Fruit fly (Drosophila melanogaster) whole organism, embryonic: ENCODE measurements around the gene Pex5.

Source experiments
- Adf1 ChIP-seq: fragments of 200-800 bp; sonication (Bioruptor generic); IDR thresholded peaks from 2 replicates; pipeline ENCODE4 v1.3.6; 2022; ENCODE audit warnings: missing biosample characterization, missing genetic modification characterization
- CG1024 ChIP-seq: fragments of 200-800 bp; sonication (Bioruptor generic); IDR thresholded peaks from 2 replicates; pipeline ENCODE4 v1.3.6; 2022; ENCODE audit warnings: missing biosample characterization, missing genetic modification characterization
- CG11093 ChIP-seq: fragments of 200-800 bp; sonication (Bioruptor generic); IDR thresholded peaks from 3 replicates; pipeline ENCODE4 v1.3.6; 2022; ENCODE audit warnings: missing biosample characterization, missing genetic modification characterization
- CG1233 ChIP-seq: fragments of 200-800 bp; sonication (Bioruptor generic); optimal IDR thresholded peaks from 4 replicates; lab custom pipeline; 2018; ENCODE audit warnings: missing biosample characterization, mild to moderate bottlenecking, missing genetic modification characterization
- CG12391 ChIP-seq: fragments of 200-800 bp; sonication (Bioruptor generic); optimal IDR thresholded peaks from 3 replicates; lab custom pipeline; 2018; ENCODE audit warnings: missing biosample characterization, mild to moderate bottlenecking, missing genetic modification characterization, moderate library complexity
- CG12942 ChIP-seq: fragments of 200-800 bp; sonication (Bioruptor generic); optimal IDR thresholded peaks from 3 replicates; lab custom pipeline; 2016; ENCODE audit warnings: missing biosample characterization, missing genetic modification characterization
- CG13775 ChIP-seq: fragments of 200-800 bp; sonication (Bioruptor generic); optimal IDR thresholded peaks from 3 replicates; lab custom pipeline; 2017; ENCODE audit warnings: missing biosample characterization, mild to moderate bottlenecking, missing genetic modification characterization
- CG17829 ChIP-seq: fragments of 200-800 bp; optimal IDR thresholded peaks from 2 replicates; lab custom pipeline; 2019; ENCODE audit warnings: missing biosample characterization, mild to moderate bottlenecking, missing genetic modification characterization, moderate library complexity
- CG1792 ChIP-seq: fragments of 200-800 bp; sonication (Bioruptor generic); optimal IDR thresholded peaks from 2 replicates; lab custom pipeline; 2016; ENCODE audit warnings: missing biosample characterization, missing genetic modification characterization
- CG18262 ChIP-seq: fragments of 200-800 bp; optimal IDR thresholded peaks from 3 replicates; lab custom pipeline; 2019; ENCODE audit warnings: missing biosample characterization, mild to moderate bottlenecking, missing genetic modification characterization, moderate library complexity
- CG18599 ChIP-seq: fragments of 200-800 bp; sonication (Bioruptor generic); optimal IDR thresholded peaks from 3 replicates; lab custom pipeline; 2017; ENCODE audit warnings: missing biosample characterization, missing genetic modification characterization, mild to moderate bottlenecking, moderate library complexity, missing genetic modification reagents
- CG2678 ChIP-seq: fragments of 200-800 bp; sonication (Bioruptor generic); optimal IDR thresholded peaks from 3 replicates; lab custom pipeline; 2019; ENCODE audit warnings: missing biosample characterization, mild to moderate bottlenecking, missing genetic modification characterization, moderate library complexity
- CG2889 ChIP-seq: fragments of 200-800 bp; sonication (Bioruptor generic); IDR thresholded peaks from 3 replicates; pipeline ENCODE4 v1.3.6; 2022; ENCODE audit warnings: missing biosample characterization, missing genetic modification characterization
- CG3065 ChIP-seq: fragments of 200-800 bp; sonication (Bioruptor generic); optimal IDR thresholded peaks from 2 replicates; lab custom pipeline; 2016; ENCODE audit warnings: missing biosample characterization, missing genetic modification characterization
- CG42726 ChIP-seq: fragments of 200-800 bp; sonication (Bioruptor generic); IDR thresholded peaks from 2 replicates; pipeline ENCODE4 v1.3.6; 2022; ENCODE audit warnings: missing biosample characterization, missing genetic modification characterization; ENCODE audit not compliant: partially characterized antibody
- CG7357 ChIP-seq: fragments of 200-800 bp; sonication (Bioruptor generic); IDR thresholded peaks from 3 replicates; pipeline ENCODE4 v1.3.6; 2022; ENCODE audit warnings: missing biosample characterization, missing genetic modification characterization
- CG7963 ChIP-seq: fragments of 200-800 bp; sonication (Bioruptor generic); IDR thresholded peaks from 3 replicates; pipeline ENCODE4 v1.3.6; 2022; ENCODE audit warnings: missing biosample characterization, missing genetic modification characterization; ENCODE audit not compliant: partially characterized antibody
- CG8290 ChIP-seq, 3 experiments: fragments of 200-800 bp; sonication (Bioruptor generic); optimal IDR thresholded peaks; 2 replicates each; lab custom pipeline; 2016 to 2019; ENCODE audit warnings: missing biosample characterization in 3 of 3, missing genetic modification characterization in 3 of 3, mild to moderate bottlenecking in 2 of 3, moderate library complexity in 1 of 3
- CG8359 ChIP-seq: fragments of 200-800 bp; sonication (Bioruptor generic); optimal IDR thresholded peaks from 2 replicates; lab custom pipeline; 2017; ENCODE audit warnings: missing biosample characterization, mild to moderate bottlenecking, missing genetic modification characterization, borderline replicate concordance
- CG8478 ChIP-seq: fragments of >200 bp; optimal IDR thresholded peaks from 2 replicates; lab custom pipeline; 2018
- CG9727 ChIP-seq: fragments of 200-800 bp; sonication (Bioruptor generic); optimal IDR thresholded peaks from 3 replicates; lab custom pipeline; 2017; ENCODE audit warnings: missing biosample characterization, mild to moderate bottlenecking, missing genetic modification characterization
- CTCF ChIP-seq: fragments of 200-800 bp; sonication (Bioruptor generic); optimal IDR thresholded peaks from 2 replicates; lab custom pipeline; 2017; ENCODE audit warnings: missing biosample characterization, mild to moderate bottlenecking, missing genetic modification characterization, moderate library complexity
- Ets65A ChIP-seq: fragments of 200-800 bp; sonication (Bioruptor generic); peaks from one replicate; lab custom pipeline; 2016; ENCODE audit warnings: missing biosample characterization, missing genetic modification characterization
- Fer1 ChIP-seq: fragments of 200-800 bp; sonication (Bioruptor generic); optimal IDR thresholded peaks from 2 replicates; lab custom pipeline; 2017; ENCODE audit warnings: missing biosample characterization, mild to moderate bottlenecking, missing genetic modification characterization
- GATAe ChIP-seq: fragments of 200-800 bp; sonication (Bioruptor generic); conservative IDR thresholded peaks from 2 replicates; pipeline ENCODE4 v1.3.6; 2022; ENCODE audit warnings: missing biosample characterization, missing genetic modification characterization
- HLH3B ChIP-seq: fragments of 200-800 bp; sonication (Bioruptor generic); IDR thresholded peaks from 2 replicates; pipeline ENCODE4 v1.3.6; 2022; ENCODE audit warnings: missing biosample characterization, missing genetic modification characterization
- Hr51 ChIP-seq, 2 experiments: fragments of 200-800 bp; sonication (Bioruptor generic); optimal IDR thresholded peaks; 2 replicates in 1 of 2; 3 replicates in 1 of 2; lab custom pipeline; 2016 to 2018; ENCODE audit warnings: missing biosample characterization in 2 of 2, missing genetic modification characterization in 2 of 2, mild to moderate bottlenecking in 1 of 2, moderate library complexity in 1 of 2
- Hsf ChIP-seq: fragments of 200-800 bp; sonication (Bioruptor generic); optimal IDR thresholded peaks from 3 replicates; lab custom pipeline; 2016; ENCODE audit warnings: missing biosample characterization, missing genetic modification characterization
- Oaz ChIP-seq: fragments of 200-800 bp; sonication (Bioruptor generic); IDR thresholded peaks from 2 replicates; pipeline ENCODE4 v1.3.6; 2022; ENCODE audit warnings: missing biosample characterization, missing genetic modification characterization
- Poxn ChIP-seq: fragments of 200-800 bp; sonication (Bioruptor generic); IDR thresholded peaks from 2 replicates; pipeline ENCODE4 v1.3.6; 2022; ENCODE audit warnings: missing biosample characterization, missing genetic modification characterization
- Rx ChIP-seq: fragments of 200-800 bp; sonication (Bioruptor generic); IDR thresholded peaks from 2 replicates; pipeline ENCODE4 v1.3.6; 2022; ENCODE audit warnings: missing biosample characterization, missing genetic modification characterization
- al ChIP-seq: fragments of 200-800 bp; sonication (Bioruptor generic); IDR thresholded peaks from 2 replicates; pipeline ENCODE4 v1.3.6; 2022; ENCODE audit warnings: missing biosample characterization, missing genetic modification characterization
- amos ChIP-seq: fragments of 200-800 bp; sonication (Bioruptor generic); IDR thresholded peaks from 2 replicates; pipeline ENCODE4 v1.3.6; 2022; ENCODE audit warnings: missing biosample characterization, missing genetic modification characterization; ENCODE audit not compliant: partially characterized antibody
- az2 ChIP-seq: fragments of 200-800 bp; sonication (Bioruptor generic); optimal IDR thresholded peaks from 3 replicates; lab custom pipeline; 2016; ENCODE audit warnings: missing biosample characterization, missing genetic modification characterization
- caup ChIP-seq: fragments of 200-800 bp; sonication (Bioruptor generic); optimal IDR thresholded peaks from 3 replicates; lab custom pipeline; 2017; ENCODE audit warnings: missing biosample characterization, mild to moderate bottlenecking, missing genetic modification characterization, moderate library complexity; ENCODE audit not compliant: severe bottlenecking
- croc ChIP-seq: fragments of 200-800 bp; sonication (Bioruptor generic); conservative IDR thresholded peaks from 3 replicates; pipeline ENCODE4 v1.3.6; 2022; ENCODE audit warnings: missing biosample characterization, missing genetic modification characterization
- crol ChIP-seq: fragments of 200-800 bp; sonication (Bioruptor generic); IDR thresholded peaks from 2 replicates; pipeline ENCODE4 v1.3.6; 2022; ENCODE audit warnings: missing biosample characterization, missing genetic modification characterization
- exex ChIP-seq: fragments of 200-800 bp; sonication (Bioruptor generic); optimal IDR thresholded peaks from 4 replicates; lab custom pipeline; 2018; ENCODE audit warnings: missing biosample characterization, mild to moderate bottlenecking, missing genetic modification characterization, moderate library complexity
- fru ChIP-seq: fragments of >200 bp; optimal IDR thresholded peaks from 2 replicates; lab custom pipeline; 2017
- jumu ChIP-seq: fragments of 200-800 bp; sonication (Bioruptor generic); optimal IDR thresholded peaks from 3 replicates; lab custom pipeline; 2016; ENCODE audit warnings: missing biosample characterization, missing genetic modification characterization
- ken ChIP-seq: fragments of 200-800 bp; sonication (Bioruptor generic); IDR thresholded peaks from 3 replicates; pipeline ENCODE4 v1.3.6; 2022; ENCODE audit warnings: missing biosample characterization, missing genetic modification characterization
- lbe ChIP-seq: fragments of 200-800 bp; sonication (Bioruptor generic); optimal IDR thresholded peaks from 2 replicates; lab custom pipeline; 2016; ENCODE audit warnings: missing biosample characterization, mild to moderate bottlenecking, missing genetic modification characterization
- sisA ChIP-seq: fragments of 200-800 bp; sonication (Bioruptor generic); IDR thresholded peaks from 2 replicates; pipeline ENCODE4 v1.3.6; 2022; ENCODE audit warnings: missing biosample characterization, missing genetic modification characterization
- slp2 ChIP-seq: fragments of 200-800 bp; sonication (Bioruptor generic); optimal IDR thresholded peaks from 2 replicates; lab custom pipeline; 2016; ENCODE audit warnings: missing biosample characterization, missing genetic modification characterization
- sna ChIP-seq: fragments of 200-800 bp; sonication (Bioruptor generic); IDR thresholded peaks from 2 replicates; pipeline ENCODE4 v1.3.6; 2022; ENCODE audit warnings: missing biosample characterization, missing genetic modification characterization; ENCODE audit not compliant: partially characterized antibody
- tx ChIP-seq: fragments of 200-800 bp; sonication (Bioruptor generic); optimal IDR thresholded peaks from 2 replicates; lab custom pipeline; 2016; ENCODE audit warnings: missing biosample characterization, missing genetic modification characterization
- unpg ChIP-seq: fragments of 200-800 bp; sonication (Bioruptor generic); optimal IDR thresholded peaks from 3 replicates; lab custom pipeline; 2018; ENCODE audit warnings: missing biosample characterization, mild to moderate bottlenecking, missing genetic modification characterization, moderate library complexity
- usp ChIP-seq: fragments of >200 bp; optimal IDR thresholded peaks from 2 replicates; lab custom pipeline; 2017; ENCODE audit warnings: missing biosample characterization, missing genetic modification characterization
- vnd ChIP-seq: fragments of 200-800 bp; sonication (Bioruptor generic); IDR thresholded peaks from 3 replicates; pipeline ENCODE4 v1.3.6; 2022; ENCODE audit warnings: missing biosample characterization, missing genetic modification characterization; ENCODE audit not compliant: partially characterized antibody
- zfh2 ChIP-seq: fragments of 200-800 bp; sonication (Bioruptor generic); optimal IDR thresholded peaks from 2 replicates; lab custom pipeline; 2016; ENCODE audit warnings: missing biosample characterization, missing genetic modification characterization

Pex5 gene

dm6 chrX:1861620-1862184 lies 7.2 kb downstream of the Pex5 start, which contains the start of gene deltaCOP (continued):
- TF ChIP-seq ken (GFP tag; lab: Robert Waterston, UW) (peak; percentile 73; the same call in 2 of the 3 replicates), Rx (GFP tag; lab: Robert Waterston, UW) (peak; percentile 59; the same call in 1 of the 2 replicates), zfh2 (GFP tag; lab: Kevin White, UChicago) (peak; percentile 94), CG9727 (GFP tag; lab: Kevin White, UChicago) (peak; percentile 80), fru (no peak), Hr51 (GFP tag; optimal IDR thresholded peaks at IDR 0.05; lab: Kevin White, UChicago) (peak; percentile 75 to 88), CG1233 (GFP tag; lab: Kevin White, UChicago) (peak; percentile 73), CG18262 (tag; lab: Kevin White, UChicago) (peak; percentile 76), crol (GFP tag; lab: Robert Waterston, UW) (peak; percentile 20; the same call in 1 of the 2 replicates), CG13775 (peak; percentile 84), exex (tag; lab: Kevin White, UChicago) (no peak), slp2 (GFP tag; lab: Kevin White, UChicago) (peak; percentile 87), caup (GFP tag; lab: Kevin White, UChicago) (peak; percentile 86), CG12391 (tag; lab: Kevin White, UChicago) (peak; percentile 78), CG8359 (GFP tag; lab: Kevin White, UChicago) (no peak), Hsf (GFP tag; lab: Kevin White, UChicago) (peak; percentile 92), CG2678 (tag; lab: Kevin White, UChicago) (no peak), sna (GFP tag; lab: Robert Waterston, UW) (no peak), amos (peak; percentile 26; the same call in 1 of the 2 replicates), Fer1 (GFP tag; lab: Kevin White, UChicago) (peak; percentile 78), CG11093 (GFP tag; lab: Robert Waterston, UW) (peak; percentile 78; the same call in 2 of the 3 replicates), CG1792 (GFP tag; lab: Kevin White, UChicago) (peak; percentile 83), sisA (GFP tag; lab: Robert Waterston, UW) (peak; percentile 90), Poxn (GFP tag; lab: Robert Waterston, UW) (no peak), CG8478 (no peak), Oaz (GFP tag; lab: Robert Waterston, UW) (peak; percentile 62), croc (GFP tag; lab: Robert Waterston, UW) (peak; percentile 71), CG8290 (GFP tag; optimal IDR thresholded peaks at IDR 0.05; lab: Kevin White, UChicago) (no peak), CG8290 (tag; optimal IDR thresholded peaks at IDR 0.05; lab: Kevin White, UChicago) (peak in 1 of 2 experiments; percentile 40), az2 (GFP tag; lab: Kevin White, UChicago) (peak; percentile 80), CG3065 (GFP tag; lab: Kevin White, UChicago) (peak; percentile 74), CTCF (peak; percentile 36), CG18599 (GFP tag; lab: Kevin White, UChicago) (no peak), CG42726 (GFP tag; lab: Robert Waterston, UW) (no peak), Ets65A (GFP tag; lab: Kevin White, UChicago) (peak; percentile 99), CG17829 (tag; lab: Kevin White, UChicago) (peak; percentile 69), lbe (GFP tag; lab: Kevin White, UChicago) (peak; percentile 82), GATAe (GFP tag; lab: Robert Waterston, UW) (no peak; the same call in 1 of the 2 replicates), HLH3B (peak; percentile 70), tx (peak; percentile 92), Adf1 (peak; percentile 45), CG12942 (peak; percentile 86), unpg (peak; percentile 79), CG2889 (GFP tag; lab: Robert Waterston, UW) (peak; percentile 82; the same call in 2 of the 3 replicates), vnd (no peak), usp (no peak), al (GFP tag; lab: Robert Waterston, UW) (peak; percentile 88), jumu (GFP tag; lab: Kevin White, UChicago) (peak; percentile 91), CG1024 (GFP tag; lab: Robert Waterston, UW) (peak; percentile 52; the same call in 1 of the 2 replicates), CG7357 (GFP tag; lab: Robert Waterston, UW) (peak; percentile 66; the same call in 2 of the 3 replicates), CG7963 (no peak)
